Fruit fly (Drosophila melanogaster): ENCODE results near the gene Madm.

Gene Madm

DNA sequence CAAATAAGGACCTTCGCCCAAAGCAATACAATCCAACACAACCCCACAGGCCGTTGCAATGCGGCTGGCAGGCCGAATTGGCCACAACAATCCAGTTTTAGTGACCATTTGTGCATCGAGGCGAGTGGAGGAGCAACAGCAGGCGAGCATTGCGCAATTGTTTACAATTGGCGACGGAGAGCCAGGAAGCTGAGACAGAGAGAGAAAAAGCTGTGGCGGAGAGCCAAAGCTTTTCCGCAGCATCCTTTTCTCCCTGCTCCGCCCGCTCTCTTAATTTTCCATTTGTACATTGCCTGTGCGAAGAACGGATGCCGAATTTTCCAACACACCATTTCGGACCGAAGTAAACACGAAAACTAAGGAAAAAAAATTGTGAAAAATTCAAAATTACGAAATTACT is 39.2 kb downstream of the Madm start, which contains the start of gene kat-60L1:
Gene kat-60L1 (plus strand): TSS at position 301 of the 400 bp plus-strand sequence.
- TF ChIP-seq Pdp1 (GFP tag; optimal IDR thresholded peaks at IDR 0.05) (peak in 1 of 2 experiments; percentile 67), lov (optimal IDR thresholded peaks at IDR 0.05) (no peak), lov (GFP tag; IDR thresholded peaks at IDR 0.05) (no peak), CG33213 (GFP tag; optimal IDR thresholded peaks at IDR 0.05) (no peak), E2f2 (GFP tag; IDR thresholded peaks at IDR 0.05) (no peak), Vsx1 (GFP tag; optimal IDR thresholded peaks at IDR 0.05) (no peak), unc-4 (GFP tag; IDR thresholded peaks at IDR 0.05; ENCODE audit: partially characterized antibody) (peak; percentile 14; the same call in 1 of the 2 replicates), Trl (optimal IDR thresholded peaks at IDR 0.05) (peak in 1 of 2 experiments; percentile 34), Trl (GFP tag; optimal IDR thresholded peaks at IDR 0.05) (no peak), scrt (GFP tag; optimal IDR thresholded peaks at IDR 0.05) (peak; percentile 30), Ets65A (GFP tag) (peak; percentile 72), rib (GFP tag; IDR thresholded peaks at IDR 0.05) (no peak), CG30431 (GFP tag; optimal IDR thresholded peaks at IDR 0.05) (no peak), schlank (tag; optimal IDR thresholded peaks at IDR 0.05) (no peak), trh (GFP tag; optimal IDR thresholded peaks at IDR 0.05) (no peak)

DNA sequence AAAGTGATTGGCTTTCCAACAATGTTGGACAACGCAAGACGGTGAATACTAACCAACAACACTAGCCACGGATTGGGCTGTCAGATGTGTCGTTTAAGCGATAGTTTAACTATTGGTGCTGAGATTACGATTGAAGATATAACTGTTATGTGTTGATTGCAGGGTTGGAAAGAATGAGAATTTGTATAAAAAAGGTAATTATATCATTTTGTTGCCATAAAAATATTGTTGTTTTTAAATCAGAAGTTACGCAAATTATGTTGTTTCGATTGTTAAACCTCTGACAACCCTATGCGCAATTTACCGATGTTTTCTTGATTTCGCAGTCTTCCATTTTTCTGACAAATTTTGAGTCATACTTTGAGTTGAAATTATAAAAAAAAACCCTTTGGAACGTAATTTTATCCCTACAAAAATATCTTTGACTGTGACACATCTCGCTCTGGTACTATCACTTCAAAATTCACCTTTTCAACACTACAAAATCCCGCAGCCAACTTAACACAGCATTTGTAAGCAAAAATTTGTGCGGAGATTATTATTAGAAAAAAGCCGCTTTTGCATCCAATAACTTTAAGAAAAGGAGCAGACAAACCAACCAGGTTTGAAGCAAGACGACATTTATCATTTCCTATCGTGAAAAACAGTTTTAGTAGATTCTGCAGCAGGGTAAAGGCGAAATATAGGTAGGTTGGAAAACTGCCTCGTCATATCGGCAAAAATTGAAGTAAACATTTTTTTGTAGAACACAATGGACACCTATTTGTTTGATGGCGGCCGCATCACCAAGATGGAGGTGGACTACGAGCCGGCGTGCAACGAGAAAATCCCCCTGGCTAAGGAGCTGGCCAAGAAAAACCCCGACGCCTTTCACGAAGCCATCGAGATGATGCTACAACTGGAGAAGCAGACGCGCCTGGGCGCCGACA is 47.0 kb downstream of the Madm start, which contains the start of the genes Hat1 and Rpn5:
Gene Hat1 (minus strand): TSS at position 360 of the 929 bp plus-strand sequence.
Gene Rpn5 (plus strand): TSS at position 469 of the 929 bp plus-strand sequence.
- TF ChIP-seq ac (GFP tag; optimal IDR thresholded peaks at IDR 0.05) (no peak), CG6683 (GFP tag; optimal IDR thresholded peaks at IDR 0.05) (peak; percentile 27), HLH4C (GFP tag; IDR thresholded peaks at IDR 0.05; ENCODE audit: partially characterized antibody) (peak; percentile 64), CG7987 (GFP tag; optimal IDR thresholded peaks at IDR 0.05) (peak; percentile 8), Camta (GFP tag; optimal IDR thresholded peaks at IDR 0.05) (peak; percentile 90), vvl (GFP tag; IDR thresholded peaks at IDR 0.05) (peak; percentile 59; the same call in 1 of the 2 replicates), CoRest (tag; optimal IDR thresholded peaks at IDR 0.05) (peak; percentile 86), Aef1 (GFP tag; IDR thresholded peaks at IDR 0.05) (peak; percentile 76), Oaz (GFP tag; IDR thresholded peaks at IDR 0.05) (no peak), CG14014 (GFP tag; IDR thresholded peaks at IDR 0.05) (peak; percentile 61; the same call in 1 of the 2 replicates), nau (GFP tag; optimal IDR thresholded peaks at IDR 0.05) (no peak), HmgZ (tag; optimal IDR thresholded peaks at IDR 0.05) (peak; percentile 83), CG9932 (GFP tag; IDR thresholded peaks at IDR 0.05) (peak; percentile 88), CG16815 (GFP tag; optimal IDR thresholded peaks at IDR 0.05) (peak; percentile 85), Fer3 (tag; optimal IDR thresholded peaks at IDR 0.05) (peak; percentile 56), Lim3 (GFP tag; IDR thresholded peaks at IDR 0.05) (no peak), crc (GFP tag; optimal IDR thresholded peaks at IDR 0.05) (peak; percentile 80), dmrt99B (tag; optimal IDR thresholded peaks at IDR 0.05) (no peak), Hr51 (GFP tag; optimal IDR thresholded peaks at IDR 0.05) (peak; percentile 66 to 76), ap (GFP tag; IDR thresholded peaks at IDR 0.05) (no peak), CG9797 (GFP tag; optimal IDR thresholded peaks at IDR 0.05) (peak; percentile 41), lov (optimal IDR thresholded peaks at IDR 0.05) (no peak), lov (GFP tag; IDR thresholded peaks at IDR 0.05) (no peak), BtbVII (GFP tag; optimal IDR thresholded peaks at IDR 0.05) (peak; percentile 60), gcm2 (GFP tag; optimal IDR thresholded peaks at IDR 0.05) (peak; percentile 55), tna (GFP tag; IDR thresholded peaks at IDR 0.05; ENCODE audit: partially characterized antibody) (peak; percentile 17; the same call in 1 of the 2 replicates), twi (tag; optimal IDR thresholded peaks at IDR 0.05) (peak; percentile 61), CG18599 (GFP tag; optimal IDR thresholded peaks at IDR 0.05) (peak; percentile 82), TFAM (GFP tag; optimal IDR thresholded peaks at IDR 0.05) (peak; percentile 22), CG8281 (tag; optimal IDR thresholded peaks at IDR 0.05) (peak; percentile 36), fru (optimal IDR thresholded peaks at IDR 0.05) (no peak), CG14050 (GFP tag; IDR thresholded peaks at IDR 0.05) (no peak; the same call in 2 of the 3 replicates), lmd (GFP tag; IDR thresholded peaks at IDR 0.05) (peak; percentile 70), CG8089 (GFP tag; optimal IDR thresholded peaks at IDR 0.05) (peak; percentile 87), Meics (GFP tag; optimal IDR thresholded peaks at IDR 0.05) (peak; percentile 76)

Measured in whole organism, embryonic.